Fruit fly (Drosophila melanogaster): ENCODE measurements around the gene pb.

Gene pb

dm6 chr3R:6762794-6763407 is 21.0 kb upstream of the pb start (continued):
- no peak for TF ChIP-seq CG6765 (GFP tag; optimal IDR thresholded peaks at IDR 0.05)
- peak; percentile 73 for TF ChIP-seq Ptx1 (GFP tag; IDR thresholded peaks at IDR 0.05)
- peak; percentile 46 for TF ChIP-seq onecut (GFP tag; IDR thresholded peaks at IDR 0.05)
- no peak for TF ChIP-seq ham (GFP tag; IDR thresholded peaks at IDR 0.05)
- TF ChIP-seq Optix (GFP tag; IDR thresholded peaks at IDR 0.05), result no peak
- peak; percentile 89 for TF ChIP-seq unpg (GFP tag; optimal IDR thresholded peaks at IDR 0.05)
- no peak for TF ChIP-seq Ada2b (GFP tag; IDR thresholded peaks at IDR 0.05)
- peak; percentile 89 for TF ChIP-seq Abd-B (GFP tag; optimal IDR thresholded peaks at IDR 0.05)
- peak; percentile 73 for TF ChIP-seq Elba2 (GFP tag; optimal IDR thresholded peaks at IDR 0.05)
- peak; percentile 35 for TF ChIP-seq CG1792 (GFP tag; optimal IDR thresholded peaks at IDR 0.05)
- no peak for TF ChIP-seq HLH4C (GFP tag; IDR thresholded peaks at IDR 0.05; ENCODE audit: partially characterized antibody)
- peak; percentile 64 for TF ChIP-seq CG7987 (GFP tag; optimal IDR thresholded peaks at IDR 0.05)
- peak; percentile 49 for TF ChIP-seq kni (GFP tag; optimal IDR thresholded peaks at IDR 0.05)
- TF ChIP-seq Oaz (GFP tag; IDR thresholded peaks at IDR 0.05), result no peak
- 0 out of 2 replicates have a peak, but pooled peaks have one; percentile 32 for TF ChIP-seq CG11247 (GFP tag; IDR thresholded peaks at IDR 0.05)
- TF ChIP-seq Dip3 (GFP tag; optimal IDR thresholded peaks at IDR 0.05), result no peak
- TF ChIP-seq tup (GFP tag; optimal IDR thresholded peaks at IDR 0.05), result peak; percentile 51
- peak; percentile 58 for TF ChIP-seq Dek (tag; optimal IDR thresholded peaks at IDR 0.05)
- 0 out of 2 replicates have a peak, but pooled peaks have one; percentile 35 for TF ChIP-seq CG14441 (GFP tag; IDR thresholded peaks at IDR 0.05)
- peak; percentile 17; the same call in 1 of the 2 replicates for TF ChIP-seq Atf6 (GFP tag; IDR thresholded peaks at IDR 0.05)
- TF ChIP-seq tll (GFP tag; optimal IDR thresholded peaks at IDR 0.05), result peak in 1 of 2 experiments; percentile 98
- peak; percentile 82 for TF ChIP-seq MTF-1 (GFP tag; optimal IDR thresholded peaks at IDR 0.05; ENCODE audit: borderline replicate concordance)
- no peak for TF ChIP-seq CG17612 (GFP tag; IDR thresholded peaks at IDR 0.05)
- no peak for TF ChIP-seq sd (tag; optimal IDR thresholded peaks at IDR 0.05)
- TF ChIP-seq CG16815 (GFP tag; optimal IDR thresholded peaks at IDR 0.05), result peak; percentile 95
- peak; percentile 5 for TF ChIP-seq D19B (GFP tag; optimal IDR thresholded peaks at IDR 0.05)
- TF ChIP-seq Side (GFP tag; optimal IDR thresholded peaks at IDR 0.05), result peak; percentile 17
- peak; percentile 25 for TF ChIP-seq CG9817 (tag; optimal IDR thresholded peaks at IDR 0.05)
- TF ChIP-seq Mad (GFP tag; optimal IDR thresholded peaks at IDR 0.05), result peak; percentile 51
- TF ChIP-seq CG3163 (GFP tag; optimal IDR thresholded peaks at IDR 0.05), result no peak
- TF ChIP-seq scrt (GFP tag; optimal IDR thresholded peaks at IDR 0.05), result peak; percentile 33
- TF ChIP-seq CG7928 (GFP tag; optimal IDR thresholded peaks at IDR 0.05), result no peak
- peak; percentile 20 for TF ChIP-seq CG15073 (GFP tag; optimal IDR thresholded peaks at IDR 0.05)
- TF ChIP-seq Stat92E (GFP tag; optimal IDR thresholded peaks at IDR 0.05), result peak in 1 of 3 experiments; percentile 92
- peak; percentile 84 for TF ChIP-seq grn (GFP tag; optimal IDR thresholded peaks at IDR 0.05)
- TF ChIP-seq HLH3B (GFP tag; IDR thresholded peaks at IDR 0.05), result peak; percentile 62; the same call in 1 of the 2 replicates
- peak; percentile 57; the same call in 1 of the 2 replicates for TF ChIP-seq ttk (GFP tag; IDR thresholded peaks at IDR 0.05)
- peak; percentile 50 for TF ChIP-seq CG11723 (GFP tag; optimal IDR thresholded peaks at IDR 0.05)
- peak; percentile 88; the same call in 1 of the 2 replicates for TF ChIP-seq chm (GFP tag; IDR thresholded peaks at IDR 0.05)
- TF ChIP-seq CG17361 (GFP tag; IDR thresholded peaks at IDR 0.05), result peak; percentile 98
- peak; percentile 31 for TF ChIP-seq CG16863 (GFP tag; optimal IDR thresholded peaks at IDR 0.05)
- peak; percentile 96 for TF ChIP-seq CG8924 (tag; optimal IDR thresholded peaks at IDR 0.05)
- peak; percentile 98 for TF ChIP-seq CG14710 (tag; optimal IDR thresholded peaks at IDR 0.05)
- TF ChIP-seq CG17359 (tag; optimal IDR thresholded peaks at IDR 0.05), result peak; percentile 81
- peak; percentile 41 for TF ChIP-seq nau (GFP tag; optimal IDR thresholded peaks at IDR 0.05)
- TF ChIP-seq Bdp1 (GFP tag; optimal IDR thresholded peaks at IDR 0.05), result peak; percentile 30
- peak; percentile 82 for TF ChIP-seq psq (GFP tag; optimal IDR thresholded peaks at IDR 0.05)
- peak; percentile 80 for TF ChIP-seq CG13123 (GFP tag; optimal IDR thresholded peaks at IDR 0.05)
- TF ChIP-seq CrebB (tag; optimal IDR thresholded peaks at IDR 0.05), result peak; percentile 49

Data from whole organism, embryonic.